Fruit fly (Drosophila melanogaster) whole organism, pupa: ENCODE measurements around the gene CtBP.

Experiments
- CG13204 ChIP-seq: fragments of 200-800 bp; sonication (Bioruptor generic); optimal IDR thresholded peaks from 2 replicates; lab custom pipeline; 2018; ENCODE audit warnings: missing biosample characterization, mild to moderate bottlenecking, missing genetic modification characterization, moderate library complexity
- CG32121 ChIP-seq: fragments of 200-800 bp; sonication (Bioruptor generic); IDR thresholded peaks from 2 replicates; pipeline ENCODE4 v1.3.6; 2022; ENCODE audit warnings: missing biosample characterization, missing genetic modification characterization
- CG4496 ChIP-seq: fragments of 200-800 bp; sonication (Bioruptor generic); IDR thresholded peaks from 3 replicates; pipeline ENCODE4 v1.3.6; 2022; ENCODE audit warnings: missing biosample characterization, missing genetic modification characterization
- CG9948 ChIP-seq: fragments of 200-800 bp; sonication (Bioruptor generic); optimal IDR thresholded peaks from 2 replicates; lab custom pipeline; 2018; ENCODE audit warnings: missing biosample characterization, mild to moderate bottlenecking, missing genetic modification characterization, moderate library complexity
- D1 ChIP-seq: fragments of 200-800 bp; sonication (Bioruptor generic); optimal IDR thresholded peaks from 2 replicates; lab custom pipeline; 2018; ENCODE audit warnings: missing biosample characterization, mild to moderate bottlenecking, missing genetic modification characterization, moderate library complexity
- rn ChIP-seq: fragments of 200-800 bp; sonication (Bioruptor generic); IDR thresholded peaks from 2 replicates; pipeline ENCODE4 v1.3.6; 2022; ENCODE audit warnings: missing biosample characterization, missing genetic modification characterization

- TF ChIP-seq CG32121 (GFP tag; lab: Robert Waterston, UW) (no peak), D1 (tag; lab: Kevin White, UChicago) (no peak), CG9948 (tag; lab: Kevin White, UChicago) (no peak), CG13204 (no peak), rn (GFP tag; lab: Robert Waterston, UW) (no peak), CG4496 (GFP tag; lab: Robert Waterston, UW) (no peak)
Measured at dm6 chr3R:13070011-13070619, 58.7 kb downstream of the CtBP start.
